Worm (Caenorhabditis elegans) whole organism, L3 larva: ENCODE measurements around the gene C09G9.1.

Source experiments
- nhr-25 ChIP-seq: sonication (generic microtip); optimal IDR thresholded peaks from 2 replicates; lab custom pipeline; 2017; ENCODE audit warnings: missing biosample characterization, missing genetic modification characterization
- nhr-77 ChIP-seq: fragments of 150-350 bp; optimal IDR thresholded peaks from 2 replicates; lab custom pipeline; 2014; ENCODE audit warnings: missing biosample characterization, missing genetic modification characterization

DNA sequence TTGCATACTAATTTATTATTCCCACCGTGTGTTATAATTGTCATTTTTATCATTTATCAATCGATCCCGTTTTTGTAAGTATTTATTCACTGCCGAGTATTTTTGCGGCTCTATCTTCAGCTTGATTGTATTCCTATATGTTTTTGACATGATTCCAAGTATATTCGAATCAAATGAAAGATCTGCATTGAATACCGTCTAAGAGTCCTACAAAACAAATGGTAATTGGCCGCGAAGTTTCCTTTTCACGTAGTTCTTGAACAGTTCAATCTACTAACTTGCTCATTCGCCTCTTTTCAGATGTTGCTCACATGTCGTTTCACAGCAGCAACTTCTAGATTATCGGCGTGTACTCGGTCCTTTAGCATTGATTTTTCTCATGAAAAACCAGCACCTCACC, 27.3 kb upstream of the C09G9.1 start, which contains the start of gene C27B7.2:
- TF ChIP-seq nhr-25 (tag; lab: Kevin White, UChicago), result no peak
- TF ChIP-seq nhr-77 (tag; lab: Kevin White, UChicago), result no peak
